Fruit fly (Drosophila melanogaster) whole organism, prepupa: ENCODE data around the gene ben.

Experiments used
- Blimp-1 ChIP-seq: fragments of 200-800 bp; sonication (Bioruptor generic); optimal IDR thresholded peaks from 3 replicates; lab custom pipeline; 2017; ENCODE audit warnings: missing biosample characterization, missing genetic modification characterization, mild to moderate bottlenecking, moderate library complexity, missing genetic modification reagents
- CG10631 ChIP-seq: fragments of 200-800 bp; sonication (Bioruptor generic); optimal IDR thresholded peaks from 2 replicates; lab custom pipeline; 2016; ENCODE audit warnings: missing biosample characterization, missing genetic modification characterization
- CG15336 ChIP-seq: fragments of 200-800 bp; sonication (Bioruptor generic); IDR thresholded peaks from 2 replicates; pipeline ENCODE4 v1.3.6; 2022; ENCODE audit warnings: missing biosample characterization, missing genetic modification characterization
- CG1621 ChIP-seq: fragments of 200-800 bp; sonication (Bioruptor generic); optimal IDR thresholded peaks from 3 replicates; lab custom pipeline; 2018; ENCODE audit warnings: missing biosample characterization, mild to moderate bottlenecking, missing genetic modification characterization
- CG16779 ChIP-seq: fragments of 200-800 bp; sonication (Bioruptor generic); optimal IDR thresholded peaks from 3 replicates; lab custom pipeline; 2017; ENCODE audit warnings: missing biosample characterization, mild to moderate bottlenecking, missing genetic modification characterization
- CG3032 ChIP-seq: fragments of 200-800 bp; optimal IDR thresholded peaks from 2 replicates; lab custom pipeline; 2019; ENCODE audit warnings: missing biosample characterization, mild to moderate bottlenecking, missing genetic modification characterization, moderate library complexity
- CG31627 ChIP-seq: fragments of 200-800 bp; sonication (Bioruptor generic); optimal IDR thresholded peaks from 3 replicates; lab custom pipeline; 2016; ENCODE audit warnings: missing biosample characterization, missing genetic modification characterization
- CG32006 ChIP-seq: fragments of 200-800 bp; sonication (Bioruptor generic); optimal IDR thresholded peaks from 3 replicates; lab custom pipeline; 2017; ENCODE audit warnings: missing biosample characterization, mild to moderate bottlenecking, missing genetic modification characterization
- CG34406 ChIP-seq: fragments of 200-800 bp; sonication (Bioruptor generic); optimal IDR thresholded peaks from 3 replicates; lab custom pipeline; 2016; ENCODE audit warnings: missing biosample characterization, missing genetic modification characterization
- CG3919 ChIP-seq: fragments of 200-800 bp; sonication (Bioruptor generic); optimal IDR thresholded peaks from 3 replicates; lab custom pipeline; 2016; ENCODE audit warnings: missing biosample characterization, missing genetic modification characterization
- CG4318 ChIP-seq: fragments of 200-800 bp; sonication (Bioruptor generic); optimal IDR thresholded peaks from 3 replicates; lab custom pipeline; 2017; ENCODE audit warnings: missing biosample characterization, mild to moderate bottlenecking, missing genetic modification characterization
- CG6163 ChIP-seq: fragments of 200-800 bp; sonication (Bioruptor generic); IDR thresholded peaks from 3 replicates; pipeline ENCODE4 v1.3.6; 2022; ENCODE audit warnings: missing biosample characterization, missing genetic modification characterization
- CG6276 ChIP-seq: fragments of 200-800 bp; sonication (Bioruptor generic); optimal IDR thresholded peaks from 2 replicates; lab custom pipeline; 2017; ENCODE audit warnings: missing biosample characterization, mild to moderate bottlenecking, missing genetic modification characterization
- CG6792 ChIP-seq: fragments of 200-800 bp; sonication (Bioruptor generic); optimal IDR thresholded peaks from 3 replicates; lab custom pipeline; 2016; ENCODE audit warnings: missing biosample characterization, missing genetic modification characterization
- CG6808 ChIP-seq: fragments of 200-800 bp; sonication (Bioruptor generic); optimal IDR thresholded peaks from 3 replicates; lab custom pipeline; 2017; ENCODE audit warnings: missing biosample characterization, missing genetic modification characterization, mild to moderate bottlenecking, moderate library complexity, missing genetic modification reagents
- CG6854 ChIP-seq: fragments of 200-800 bp; sonication (Bioruptor generic); optimal IDR thresholded peaks from 2 replicates; lab custom pipeline; 2017; ENCODE audit warnings: missing biosample characterization, mild to moderate bottlenecking, missing genetic modification characterization
- CG8119 ChIP-seq: fragments of 200-800 bp; sonication (Bioruptor generic); IDR thresholded peaks from 3 replicates; pipeline ENCODE4 v1.3.6; 2022; ENCODE audit warnings: missing biosample characterization, missing genetic modification characterization
- CG8319 ChIP-seq: fragments of 200-800 bp; sonication (Bioruptor generic); optimal IDR thresholded peaks from 3 replicates; lab custom pipeline; 2016; ENCODE audit warnings: missing biosample characterization, missing genetic modification characterization
- CG8632 ChIP-seq: fragments of 200-800 bp; sonication (Bioruptor generic); optimal IDR thresholded peaks from 3 replicates; lab custom pipeline; 2016; ENCODE audit warnings: missing biosample characterization, missing genetic modification characterization
- Eip78C ChIP-seq: fragments of 200-800 bp; sonication (Bioruptor generic); peaks from one replicate; lab custom pipeline; 2016; ENCODE audit warnings: missing biosample characterization, missing genetic modification characterization
- Eip93F ChIP-seq: fragments of 200-800 bp; sonication (Bioruptor generic); optimal IDR thresholded peaks from 2 replicates; lab custom pipeline; 2016; ENCODE audit warnings: missing biosample characterization, mild to moderate bottlenecking, missing genetic modification characterization
- Ets21C ChIP-seq: fragments of 200-800 bp; sonication (Bioruptor generic); optimal IDR thresholded peaks from 3 replicates; lab custom pipeline; 2016; ENCODE audit warnings: missing biosample characterization, missing genetic modification characterization
- Ets96B ChIP-seq: fragments of 200-800 bp; optimal IDR thresholded peaks from 2 replicates; lab custom pipeline; 2019; ENCODE audit warnings: missing biosample characterization, mild to moderate bottlenecking, missing genetic modification characterization, moderate library complexity
- Gug ChIP-seq: fragments of 200-800 bp; sonication (Bioruptor generic); IDR thresholded peaks from 2 replicates; pipeline ENCODE4 v1.3.6; 2022; ENCODE audit warnings: missing biosample characterization, missing genetic modification characterization
- Hr39 ChIP-seq: fragments of 200-800 bp; sonication (Bioruptor generic); optimal IDR thresholded peaks from 2 replicates; lab custom pipeline; 2016; ENCODE audit warnings: missing biosample characterization, missing genetic modification characterization
- Hr4 ChIP-seq: fragments of 200-800 bp; sonication (Bioruptor generic); optimal IDR thresholded peaks from 3 replicates; lab custom pipeline; 2016; ENCODE audit warnings: missing biosample characterization, missing genetic modification characterization
- Lpt ChIP-seq: fragments of 200-800 bp; sonication (Bioruptor generic); optimal IDR thresholded peaks from 3 replicates; lab custom pipeline; 2016; ENCODE audit warnings: missing biosample characterization, missing genetic modification characterization
- Met ChIP-seq: fragments of 200-800 bp; sonication (Bioruptor generic); optimal IDR thresholded peaks from 3 replicates; lab custom pipeline; 2016; ENCODE audit warnings: missing biosample characterization, missing genetic modification characterization
- OdsH ChIP-seq: fragments of 200-800 bp; sonication (Bioruptor generic); optimal IDR thresholded peaks from 3 replicates; lab custom pipeline; 2016; ENCODE audit warnings: missing biosample characterization, missing genetic modification characterization
- Smox ChIP-seq: fragments of 200-800 bp; sonication (Bioruptor generic); optimal IDR thresholded peaks from 3 replicates; lab custom pipeline; 2016; ENCODE audit warnings: missing biosample characterization, missing genetic modification characterization
- Sox102F ChIP-seq: fragments of 200-800 bp; sonication (Bioruptor generic); optimal IDR thresholded peaks from 2 replicates; lab custom pipeline; 2016; ENCODE audit warnings: missing biosample characterization, mild to moderate bottlenecking, missing genetic modification characterization
- Sox14 ChIP-seq: fragments of 200-800 bp; sonication (Bioruptor generic); optimal IDR thresholded peaks from 3 replicates; lab custom pipeline; 2016; ENCODE audit warnings: missing biosample characterization, missing genetic modification characterization
- acj6 ChIP-seq: fragments of 200-800 bp; sonication (Bioruptor generic); optimal IDR thresholded peaks from 3 replicates; lab custom pipeline; 2016; ENCODE audit warnings: missing biosample characterization, missing genetic modification characterization
- dac ChIP-seq: fragments of 200-800 bp; sonication (Bioruptor generic); optimal IDR thresholded peaks from 2 replicates; lab custom pipeline; 2017; ENCODE audit warnings: missing biosample characterization, mild to moderate bottlenecking, missing genetic modification characterization
- dsx ChIP-seq: fragments of 200-800 bp; optimal IDR thresholded peaks from 3 replicates; lab custom pipeline; 2019; ENCODE audit warnings: missing biosample characterization, mild to moderate bottlenecking, missing genetic modification characterization, moderate library complexity; ENCODE audit not compliant: poor library complexity, severe bottlenecking
- eg ChIP-seq: fragments of 200-800 bp; sonication (Bioruptor generic); IDR thresholded peaks from 3 replicates; pipeline ENCODE4 v1.3.6; 2022; ENCODE audit warnings: missing biosample characterization, missing genetic modification characterization
- esn ChIP-seq: fragments of 200-800 bp; sonication (Bioruptor generic); optimal IDR thresholded peaks from 2 replicates; lab custom pipeline; 2016; ENCODE audit warnings: missing biosample characterization, mild to moderate bottlenecking, missing genetic modification characterization, moderate library complexity
- fd59A ChIP-seq: fragments of 200-800 bp; sonication (Bioruptor generic); optimal IDR thresholded peaks from 2 replicates; lab custom pipeline; 2017; ENCODE audit warnings: missing biosample characterization, mild to moderate bottlenecking, missing genetic modification characterization, missing genetic modification reagents
- fd85E ChIP-seq: fragments of 200-800 bp; sonication (Bioruptor generic); optimal IDR thresholded peaks from 3 replicates; lab custom pipeline; 2016; ENCODE audit warnings: missing biosample characterization, missing genetic modification characterization
- fkh ChIP-seq: fragments of 200-800 bp; sonication (Bioruptor generic); optimal IDR thresholded peaks from 3 replicates; lab custom pipeline; 2017; ENCODE audit warnings: missing biosample characterization, mild to moderate bottlenecking, missing genetic modification characterization, moderate library complexity
- lz ChIP-seq: fragments of 200-800 bp; sonication (Bioruptor generic); optimal IDR thresholded peaks from 3 replicates; lab custom pipeline; 2016; ENCODE audit warnings: missing biosample characterization, missing genetic modification characterization
- net ChIP-seq: fragments of 200-800 bp; sonication (Bioruptor generic); optimal IDR thresholded peaks from 3 replicates; lab custom pipeline; 2016; ENCODE audit warnings: missing biosample characterization, missing genetic modification characterization
- pdm3 ChIP-seq: fragments of 200-800 bp; sonication (Bioruptor generic); optimal IDR thresholded peaks from 3 replicates; lab custom pipeline; 2016; ENCODE audit warnings: missing biosample characterization, missing genetic modification characterization
- salr ChIP-seq, 2 experiments: fragments of 200-800 bp; sonication (Bioruptor generic); optimal IDR thresholded peaks; 3 replicates each; lab custom pipeline; 2016 to 2018; ENCODE audit warnings: missing biosample characterization in 2 of 2, missing genetic modification characterization in 2 of 2, mild to moderate bottlenecking in 1 of 2
- spab ChIP-seq: fragments of 200-800 bp; sonication (Bioruptor generic); optimal IDR thresholded peaks from 2 replicates; lab custom pipeline; 2017; ENCODE audit warnings: missing biosample characterization, mild to moderate bottlenecking, missing genetic modification characterization, missing genetic modification reagents
- ss ChIP-seq, 2 experiments: fragments of 200-800 bp; sonication (Bioruptor generic); optimal IDR thresholded peaks; 2 replicates in 1 of 2; 3 replicates in 1 of 2; lab custom pipeline; 2017 to 2018; ENCODE audit warnings: mild to moderate bottlenecking in 2 of 2, missing biosample characterization in 2 of 2, missing genetic modification characterization in 2 of 2, moderate library complexity in 1 of 2
- svp ChIP-seq: fragments of 200-800 bp; sonication (Bioruptor generic); peaks from one replicate; lab custom pipeline; 2016; ENCODE audit warnings: missing biosample characterization, missing genetic modification characterization
- topi ChIP-seq: fragments of 200-800 bp; sonication (Bioruptor generic); optimal IDR thresholded peaks from 3 replicates; lab custom pipeline; 2016; ENCODE audit warnings: missing biosample characterization, missing genetic modification characterization
- vri ChIP-seq: fragments of 200-800 bp; sonication (Bioruptor generic); optimal IDR thresholded peaks from 3 replicates; lab custom pipeline; 2016; ENCODE audit warnings: missing biosample characterization, mild to moderate bottlenecking, missing genetic modification characterization

The ben gene

DNA sequence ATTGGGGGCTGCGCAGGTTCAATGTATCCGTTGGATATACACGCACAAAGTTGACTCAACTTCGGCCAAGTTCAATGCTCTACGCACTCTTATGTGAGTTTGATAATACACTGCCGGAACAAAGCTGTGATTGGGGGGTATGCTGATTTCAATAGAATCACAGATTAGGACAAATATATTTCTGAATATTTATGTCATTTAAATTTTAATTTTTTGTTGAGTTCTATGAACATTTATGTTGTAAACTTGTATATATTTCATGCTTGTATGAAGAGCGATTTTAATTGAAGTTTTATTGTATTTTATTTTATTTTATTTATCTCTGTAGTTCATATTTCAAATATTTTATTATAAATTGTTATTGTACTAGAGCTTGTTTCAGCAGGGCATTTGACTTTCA is 30.6 kb downstream of the ben start:
- TF ChIP-seq CG8632 (GFP tag; lab: Kevin White, UChicago): no peak
- TF ChIP-seq fd59A: no peak
- no peak for TF ChIP-seq CG4318 (GFP tag; lab: Kevin White, UChicago)
- no peak for TF ChIP-seq pdm3 (GFP tag; lab: Kevin White, UChicago)
- no peak for TF ChIP-seq CG1621 (tag; lab: Kevin White, UChicago)
- TF ChIP-seq CG31627 (GFP tag; lab: Kevin White, UChicago): no peak
- TF ChIP-seq CG10631: no peak
- TF ChIP-seq esn: no peak
- TF ChIP-seq Hr39: no peak
- no peak for TF ChIP-seq CG8119 (GFP tag; lab: Robert Waterston, UW)
- no peak for TF ChIP-seq Lpt
- TF ChIP-seq Gug: no peak
- no peak for TF ChIP-seq Met (GFP tag; lab: Kevin White, UChicago)
- no peak for TF ChIP-seq CG6854 (GFP tag; lab: Kevin White, UChicago)

DNA sequence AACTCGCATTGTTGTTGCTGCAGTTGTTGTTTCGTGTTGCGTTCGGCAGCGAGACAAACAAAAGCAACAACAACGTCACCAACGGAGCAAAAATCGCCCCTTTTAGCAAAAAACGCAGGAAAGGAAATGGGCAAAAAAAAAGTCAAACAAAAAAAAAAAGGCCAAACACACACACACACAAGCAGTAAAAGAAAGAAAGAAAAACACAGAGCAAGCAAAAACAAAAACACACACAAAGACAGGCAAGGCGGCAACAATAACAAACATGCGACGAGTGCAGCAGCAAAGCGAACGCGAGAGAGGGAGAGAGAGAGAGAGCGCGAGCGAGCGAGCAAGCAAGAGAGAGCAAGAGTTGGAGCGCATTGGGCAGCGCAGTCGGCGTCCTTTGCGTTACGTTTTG is 41.9 kb downstream of the ben start:
- TF ChIP-seq Ets96B (tag; lab: Kevin White, UChicago): peak; percentile 65
- TF ChIP-seq CG8319 (GFP tag; lab: Kevin White, UChicago): peak; percentile 52
- TF ChIP-seq esn: peak; percentile 35
- TF ChIP-seq net (GFP tag; lab: Kevin White, UChicago): peak; percentile 66
- TF ChIP-seq Sox102F (GFP tag; lab: Kevin White, UChicago): peak; percentile 60
- TF ChIP-seq CG8119 (GFP tag; lab: Robert Waterston, UW): peak; percentile 82
- TF ChIP-seq svp (GFP tag; lab: Kevin White, UChicago): peak; percentile 69
- peak; percentile 95 to 96 for TF ChIP-seq ss (GFP tag; optimal IDR thresholded peaks at IDR 0.05; lab: Kevin White, UChicago)
- peak; percentile 57 for TF ChIP-seq CG32006 (GFP tag; lab: Kevin White, UChicago)
- peak; percentile 70 for TF ChIP-seq CG3032 (tag; lab: Kevin White, UChicago)
- TF ChIP-seq OdsH (GFP tag; lab: Kevin White, UChicago): peak; percentile 23
- peak; percentile 54 for TF ChIP-seq dsx (GFP tag; lab: Kevin White, UChicago)
- peak; percentile 44 for TF ChIP-seq CG6276
- TF ChIP-seq CG8632 (GFP tag; lab: Kevin White, UChicago): peak; percentile 54
- peak; percentile 50 for TF ChIP-seq vri (GFP tag; lab: Kevin White, UChicago)
- peak; percentile 44 for TF ChIP-seq CG6792
- TF ChIP-seq Eip78C: peak; percentile 84
- TF ChIP-seq Eip93F (GFP tag; lab: Kevin White, UChicago): no peak
- peak; percentile 84 for TF ChIP-seq CG1621 (tag; lab: Kevin White, UChicago)
- TF ChIP-seq fd85E (GFP tag; lab: Kevin White, UChicago): peak; percentile 42
- peak; percentile 44 for TF ChIP-seq topi (GFP tag; lab: Kevin White, UChicago)
- no peak for TF ChIP-seq Blimp-1 (GFP tag; lab: Kevin White, UChicago)
- peak; percentile 75; the same call in 2 of the 3 replicates for TF ChIP-seq eg
- no peak for TF ChIP-seq CG4318 (GFP tag; lab: Kevin White, UChicago)
- no peak for TF ChIP-seq acj6 (GFP tag; lab: Kevin White, UChicago)
- peak; percentile 67 for TF ChIP-seq CG16779 (tag; lab: Kevin White, UChicago)
- no peak for TF ChIP-seq fkh (GFP tag; lab: Kevin White, UChicago)
- TF ChIP-seq Smox (GFP tag; lab: Kevin White, UChicago): peak; percentile 13
- TF ChIP-seq Sox14: peak; percentile 49
- peak; percentile 77 for TF ChIP-seq CG6854 (GFP tag; lab: Kevin White, UChicago)
- TF ChIP-seq Hr4 (GFP tag; lab: Kevin White, UChicago): no peak
- peak; percentile 30 for TF ChIP-seq dac (GFP tag; lab: Kevin White, UChicago)
- peak; percentile 70 for TF ChIP-seq CG34406 (GFP tag; lab: Kevin White, UChicago)
- TF ChIP-seq CG6808 (GFP tag; lab: Kevin White, UChicago): peak; percentile 93
- peak; percentile 57 for TF ChIP-seq CG15336 (GFP tag; lab: Robert Waterston, UW)
- no peak for TF ChIP-seq Ets21C (GFP tag; lab: Kevin White, UChicago)
- peak; percentile 48 for TF ChIP-seq fd59A
- TF ChIP-seq CG6163 (GFP tag; lab: Robert Waterston, UW): peak; percentile 91
- no peak for TF ChIP-seq Hr39
- TF ChIP-seq lz: no peak
- peak; percentile 81 for TF ChIP-seq spab (GFP tag; lab: Kevin White, UChicago)
- peak; percentile 36 to 76 for TF ChIP-seq salr (GFP tag; optimal IDR thresholded peaks at IDR 0.05; lab: Kevin White, UChicago)
- TF ChIP-seq CG10631: peak; percentile 25
- TF ChIP-seq CG3919 (GFP tag; lab: Kevin White, UChicago): peak; percentile 61
- no peak for TF ChIP-seq CG31627 (GFP tag; lab: Kevin White, UChicago)
- TF ChIP-seq Met (GFP tag; lab: Kevin White, UChicago): peak; percentile 55
